Fruit fly (Drosophila melanogaster): ENCODE results near the gene aop.
A peak's percentile ranks its signal among the peaks of the same experiment; 100 is the strongest.

Gene aop

dm6 chr2L:2217067-2217684 lies 38.6 kb upstream of the aop start, which contains the start of the genes CG15386, CG42371 and mio:
CG15386 (minus strand) TSS chr2L:2217246.
CG42371 (minus strand) TSS chr2L:2217246.
mio (plus strand) TSS chr2L:2217290.
- TF ChIP-seq N (GFP tag; optimal IDR thresholded peaks at IDR 0.05) = no peak
- no peak for TF ChIP-seq Hr78 (GFP tag; optimal IDR thresholded peaks at IDR 0.05)
- peak; percentile 70 for TF ChIP-seq jim (GFP tag; optimal IDR thresholded peaks at IDR 0.05)
- TF ChIP-seq tai (GFP tag; optimal IDR thresholded peaks at IDR 0.05) = no peak
- peak; percentile 8 for TF ChIP-seq Dif (GFP tag; optimal IDR thresholded peaks at IDR 0.05; ENCODE audit: partially characterized antibody)
- TF ChIP-seq psq (GFP tag; optimal IDR thresholded peaks at IDR 0.05) = peak; percentile 5
- no peak for TF ChIP-seq lola (GFP tag; optimal IDR thresholded peaks at IDR 0.05)
- TF ChIP-seq sv (GFP tag; optimal IDR thresholded peaks at IDR 0.05) = no peak
- peak; percentile 83 for TF ChIP-seq Hr83 (GFP tag; optimal IDR thresholded peaks at IDR 0.05; ENCODE audit: poor library complexity, severe bottlenecking)
- TF ChIP-seq OdsH (GFP tag; optimal IDR thresholded peaks at IDR 0.05) = peak; percentile 14
- TF ChIP-seq woc (GFP tag; optimal IDR thresholded peaks at IDR 0.05) = no peak
- no peak for TF ChIP-seq Rel (GFP tag; optimal IDR thresholded peaks at IDR 0.05)
- TF ChIP-seq Rel (tag; optimal IDR thresholded peaks at IDR 0.05) = peak; percentile 86
- peak; percentile 40 for TF ChIP-seq h (GFP tag; optimal IDR thresholded peaks at IDR 0.05)
- TF ChIP-seq rgr (GFP tag; optimal IDR thresholded peaks at IDR 0.05) = peak; percentile 52
- peak in 1 of 2 experiments; percentile 41 for TF ChIP-seq foxo (GFP tag; optimal IDR thresholded peaks at IDR 0.05)
- TF ChIP-seq dl (GFP tag; optimal IDR thresholded peaks at IDR 0.05; ENCODE audit: insufficient read depth in 1 of 2, partially characterized antibody in 2 of 2) = peak in 1 of 2 experiments; percentile 22
- peak; percentile 5 for TF ChIP-seq ey (GFP tag; optimal IDR thresholded peaks at IDR 0.05)
- TF ChIP-seq brk (GFP tag; optimal IDR thresholded peaks at IDR 0.05) = no peak
- TF ChIP-seq fru (GFP tag; optimal IDR thresholded peaks at IDR 0.05) = no peak
- TF ChIP-seq Sp1 (GFP tag; optimal IDR thresholded peaks at IDR 0.05) = peak; percentile 32
- TF ChIP-seq br (GFP tag; optimal IDR thresholded peaks at IDR 0.05) = peak; percentile 55

- TF ChIP-seq dsf (GFP tag; optimal IDR thresholded peaks at IDR 0.05; ENCODE audit: borderline replicate concordance) (no peak), rgr (GFP tag; optimal IDR thresholded peaks at IDR 0.05) (peak; percentile 7), foxo (GFP tag; optimal IDR thresholded peaks at IDR 0.05) (no peak), Rel (GFP tag; optimal IDR thresholded peaks at IDR 0.05) (no peak), Rel (tag; optimal IDR thresholded peaks at IDR 0.05) (peak; percentile 86), Sp1 (GFP tag; optimal IDR thresholded peaks at IDR 0.05) (peak; percentile 50)
These were observed 37.5 kb upstream of the aop start, which contains the start of gene daed for dm6 chr2L:2216065-2216464. daed (minus strand) TSS chr2L:2216311.

- TF ChIP-seq rgr (GFP tag; optimal IDR thresholded peaks at IDR 0.05) (peak; percentile 73), Dif (GFP tag; optimal IDR thresholded peaks at IDR 0.05; ENCODE audit: partially characterized antibody) (no peak), Mio (GFP tag; optimal IDR thresholded peaks at IDR 0.05) (no peak), Abd-B (GFP tag; optimal IDR thresholded peaks at IDR 0.05) (no peak), h (GFP tag; optimal IDR thresholded peaks at IDR 0.05) (peak; percentile 67), Rel (GFP tag; optimal IDR thresholded peaks at IDR 0.05) (no peak), Rel (tag; optimal IDR thresholded peaks at IDR 0.05) (peak; percentile 52), ey (GFP tag; optimal IDR thresholded peaks at IDR 0.05) (peak; percentile 3), dl (GFP tag; optimal IDR thresholded peaks at IDR 0.05; ENCODE audit: insufficient read depth in 1 of 2, partially characterized antibody in 2 of 2) (no peak), Sp1 (GFP tag; optimal IDR thresholded peaks at IDR 0.05) (peak; percentile 64), foxo (GFP tag; optimal IDR thresholded peaks at IDR 0.05) (peak in 1 of 2 experiments; percentile 30), HLH106 (tag; optimal IDR thresholded peaks at IDR 0.05) (peak; percentile 32), psq (GFP tag; optimal IDR thresholded peaks at IDR 0.05) (peak; percentile 2), OdsH (GFP tag; optimal IDR thresholded peaks at IDR 0.05) (peak; percentile 36), CG9705 (GFP tag; optimal IDR thresholded peaks at IDR 0.05) (peak; percentile 55)
These were observed 35.5 kb upstream of the aop start, which contains the start of the genes Uch and CG34174 for dm6 chr2L:2214004-2214403. Uch (minus strand) TSS chr2L:2214211. CG34174 (plus strand) TSS chr2L:2214266.

- TF ChIP-seq CG9705 (GFP tag; optimal IDR thresholded peaks at IDR 0.05) (no peak), Rel (GFP tag; optimal IDR thresholded peaks at IDR 0.05) (no peak), Rel (tag; optimal IDR thresholded peaks at IDR 0.05) (peak; percentile 54), Dif (GFP tag; optimal IDR thresholded peaks at IDR 0.05; ENCODE audit: partially characterized antibody) (peak; percentile 61)
These were observed 33.9 kb upstream of the aop start, which contains the start of gene CG15385 for dm6 chr2L:2212478-2212877. CG15385 (minus strand) TSS chr2L:2212571.

dm6 chr2L:2209002-2209401 lies 30.4 kb upstream of the aop start, which contains the start of gene CG33124:
CG33124 (minus strand) TSS chr2L:2209102.
- TF ChIP-seq Jra (GFP tag; optimal IDR thresholded peaks at IDR 0.05) (no peak), N (GFP tag; optimal IDR thresholded peaks at IDR 0.05) (no peak), Dif (GFP tag; optimal IDR thresholded peaks at IDR 0.05; ENCODE audit: partially characterized antibody) (no peak), OdsH (GFP tag; optimal IDR thresholded peaks at IDR 0.05) (no peak), pan (optimal IDR thresholded peaks at IDR 0.05) (no peak)
